Fruit fly (Drosophila melanogaster) whole organism, embryonic: ENCODE results near the gene RhoGAP19D.

ENCODE experiments used
- CG10543 ChIP-seq: fragments of 200-800 bp; sonication (Bioruptor generic); optimal IDR thresholded peaks from 3 replicates; lab custom pipeline; 2017; ENCODE audit warnings: missing biosample characterization, mild to moderate bottlenecking, missing genetic modification characterization, moderate library complexity
- CG10654 ChIP-seq: fragments of 200-800 bp; sonication (Bioruptor generic); optimal IDR thresholded peaks from 2 replicates; lab custom pipeline; 2016; ENCODE audit warnings: missing biosample characterization, missing genetic modification characterization
- CG10979 ChIP-seq: fragments of 200-800 bp; sonication (Bioruptor generic); optimal IDR thresholded peaks from 2 replicates; lab custom pipeline; 2018; ENCODE audit warnings: missing biosample characterization, mild to moderate bottlenecking, missing genetic modification characterization, moderate library complexity
- CG12236 ChIP-seq: fragments of 200-800 bp; sonication (Bioruptor generic); optimal IDR thresholded peaks from 2 replicates; lab custom pipeline; 2016; ENCODE audit warnings: missing biosample characterization, missing genetic modification characterization
- CG12391 ChIP-seq: fragments of 200-800 bp; sonication (Bioruptor generic); optimal IDR thresholded peaks from 3 replicates; lab custom pipeline; 2018; ENCODE audit warnings: missing biosample characterization, mild to moderate bottlenecking, missing genetic modification characterization, moderate library complexity
- CG12769 ChIP-seq: fragments of 200-800 bp; sonication (Bioruptor generic); optimal IDR thresholded peaks from 2 replicates; lab custom pipeline; 2019; ENCODE audit warnings: missing biosample characterization, mild to moderate bottlenecking, missing genetic modification characterization, moderate library complexity
- CG14860 ChIP-seq: fragments of 200-800 bp; sonication (Bioruptor generic); IDR thresholded peaks from 3 replicates; pipeline ENCODE4 v1.3.6; 2022; ENCODE audit warnings: missing biosample characterization, missing genetic modification characterization; ENCODE audit not compliant: partially characterized antibody
- CG17186 ChIP-seq: fragments of 200-800 bp; sonication (Bioruptor generic); optimal IDR thresholded peaks from 3 replicates; lab custom pipeline; 2017; ENCODE audit warnings: missing biosample characterization, missing genetic modification reagents, missing genetic modification characterization
- CG17912 ChIP-seq: fragments of 200-800 bp; sonication (Bioruptor generic); optimal IDR thresholded peaks from 2 replicates; lab custom pipeline; 2018; ENCODE audit warnings: missing biosample characterization, mild to moderate bottlenecking, missing genetic modification characterization
- CG6854 ChIP-seq: fragments of 200-800 bp; sonication (Bioruptor generic); optimal IDR thresholded peaks from 3 replicates; lab custom pipeline; 2017; ENCODE audit warnings: missing biosample characterization, mild to moderate bottlenecking, missing genetic modification characterization
- CG7357 ChIP-seq: fragments of 200-800 bp; sonication (Bioruptor generic); IDR thresholded peaks from 3 replicates; pipeline ENCODE4 v1.3.6; 2022; ENCODE audit warnings: missing biosample characterization, missing genetic modification characterization
- CG7372 ChIP-seq: fragments of 200-800 bp; sonication (Bioruptor generic); IDR thresholded peaks from 2 replicates; pipeline ENCODE4 v1.3.6; 2022; ENCODE audit warnings: missing biosample characterization, missing genetic modification characterization
- CG7963 ChIP-seq: fragments of 200-800 bp; sonication (Bioruptor generic); IDR thresholded peaks from 3 replicates; pipeline ENCODE4 v1.3.6; 2022; ENCODE audit warnings: missing biosample characterization, missing genetic modification characterization; ENCODE audit not compliant: partially characterized antibody
- CG9609 ChIP-seq: fragments of 200-800 bp; sonication (Bioruptor generic); optimal IDR thresholded peaks from 3 replicates; lab custom pipeline; 2016; ENCODE audit warnings: missing biosample characterization, missing genetic modification characterization
- CG9817 ChIP-seq: fragments of 200-800 bp; sonication (Bioruptor generic); optimal IDR thresholded peaks from 2 replicates; lab custom pipeline; 2018; ENCODE audit warnings: missing biosample characterization, mild to moderate bottlenecking, missing genetic modification characterization, moderate library complexity
- CHES-1-like ChIP-seq: fragments of 200-800 bp; sonication (Bioruptor generic); optimal IDR thresholded peaks from 2 replicates; lab custom pipeline; 2016; ENCODE audit warnings: missing biosample characterization, missing genetic modification characterization
- Camta ChIP-seq: fragments of 200-800 bp; sonication (Bioruptor generic); optimal IDR thresholded peaks from 2 replicates; lab custom pipeline; 2016; ENCODE audit warnings: missing biosample characterization, missing genetic modification characterization
- CkIIα-i1 ChIP-seq: fragments of 200-800 bp; sonication (Bioruptor generic); IDR thresholded peaks from 2 replicates; pipeline ENCODE4 v1.3.6; 2022; ENCODE audit warnings: missing biosample characterization, missing genetic modification characterization
- D19B ChIP-seq: fragments of 200-800 bp; sonication (Bioruptor generic); optimal IDR thresholded peaks from 2 replicates; lab custom pipeline; 2017; ENCODE audit warnings: missing biosample characterization, mild to moderate bottlenecking, missing genetic modification characterization
- Deaf1 ChIP-seq: fragments of 200-800 bp; optimal IDR thresholded peaks from 3 replicates; lab custom pipeline; 2019; ENCODE audit warnings: missing biosample characterization, mild to moderate bottlenecking, missing genetic modification characterization, moderate library complexity
- Dfd ChIP-seq, 2 experiments: fragments of >200 bp; optimal IDR thresholded peaks; 2 replicates each; lab custom pipeline; 2017; ENCODE audit warnings: missing biosample characterization in 2 of 2, missing genetic modification characterization in 2 of 2
- Ets97D ChIP-seq: fragments of 200-800 bp; sonication (Bioruptor generic); optimal IDR thresholded peaks from 3 replicates; lab custom pipeline; 2016; ENCODE audit warnings: missing biosample characterization, missing genetic modification characterization
- Hr78 ChIP-seq, 2 experiments: fragments of 200-800 bp in 1 of 2; fragments of >200 bp in 1 of 2; sonication (Bioruptor generic) in 1 of 2; optimal IDR thresholded peaks; 2 replicates each; lab custom pipeline; 2017 to 2019; ENCODE audit warnings: missing biosample characterization in 2 of 2, missing genetic modification characterization in 2 of 2, mild to moderate bottlenecking in 1 of 2, moderate library complexity in 1 of 2
- Hsf ChIP-seq: fragments of 200-800 bp; sonication (Bioruptor generic); optimal IDR thresholded peaks from 3 replicates; lab custom pipeline; 2016; ENCODE audit warnings: missing biosample characterization, missing genetic modification characterization
- Oli ChIP-seq: fragments of 200-800 bp; sonication (Bioruptor generic); optimal IDR thresholded peaks from 2 replicates; lab custom pipeline; 2018; ENCODE audit warnings: missing biosample characterization, mild to moderate bottlenecking, missing genetic modification characterization, moderate library complexity
- Poxn ChIP-seq: fragments of 200-800 bp; sonication (Bioruptor generic); IDR thresholded peaks from 2 replicates; pipeline ENCODE4 v1.3.6; 2022; ENCODE audit warnings: missing biosample characterization, missing genetic modification characterization
- Rx ChIP-seq: fragments of 200-800 bp; sonication (Bioruptor generic); IDR thresholded peaks from 2 replicates; pipeline ENCODE4 v1.3.6; 2022; ENCODE audit warnings: missing biosample characterization, missing genetic modification characterization
- Sry-δ ChIP-seq: fragments of 200-800 bp; sonication (Bioruptor generic); optimal IDR thresholded peaks from 2 replicates; lab custom pipeline; 2016; ENCODE audit warnings: missing biosample characterization, missing genetic modification characterization
- Taf1 ChIP-seq: fragments of 200-800 bp; sonication (Bioruptor generic); IDR thresholded peaks from 2 replicates; pipeline ENCODE4 v1.3.6; 2022; ENCODE audit warnings: missing biosample characterization, missing genetic modification characterization
- Tbp ChIP-seq: fragments of >200 bp; optimal IDR thresholded peaks from 2 replicates; lab custom pipeline; 2018; ENCODE audit warnings: missing biosample characterization, missing genetic modification characterization
- ato ChIP-seq: fragments of 200-800 bp; sonication (Bioruptor generic); IDR thresholded peaks from 2 replicates; pipeline ENCODE4 v1.3.6; 2022; ENCODE audit warnings: missing biosample characterization, missing genetic modification characterization; ENCODE audit not compliant: partially characterized antibody
- bab2 ChIP-seq: fragments of 200-800 bp; sonication (Bioruptor generic); optimal IDR thresholded peaks from 2 replicates; lab custom pipeline; 2016; ENCODE audit warnings: missing biosample characterization, missing genetic modification characterization
- bbx ChIP-seq: fragments of 200-800 bp; sonication (Bioruptor generic); IDR thresholded peaks from 2 replicates; pipeline ENCODE4 v1.3.6; 2022; ENCODE audit warnings: missing biosample characterization, missing genetic modification characterization; ENCODE audit not compliant: partially characterized antibody
- cad ChIP-seq: fragments of >200 bp; optimal IDR thresholded peaks from 2 replicates; lab custom pipeline; 2017; ENCODE audit warnings: missing biosample characterization, missing genetic modification characterization
- chn ChIP-seq: fragments of 200-800 bp; sonication (Bioruptor generic); optimal IDR thresholded peaks from 2 replicates; lab custom pipeline; 2016; ENCODE audit warnings: missing biosample characterization, missing genetic modification characterization
- ci ChIP-seq: fragments of 200-800 bp; sonication (Bioruptor generic); IDR thresholded peaks from 3 replicates; pipeline ENCODE4 v1.3.6; 2022; ENCODE audit warnings: missing biosample characterization, missing genetic modification characterization
- crol ChIP-seq: fragments of 200-800 bp; sonication (Bioruptor generic); IDR thresholded peaks from 2 replicates; pipeline ENCODE4 v1.3.6; 2022; ENCODE audit warnings: missing biosample characterization, missing genetic modification characterization
- dati ChIP-seq: fragments of 200-800 bp; sonication (Bioruptor generic); IDR thresholded peaks from 2 replicates; pipeline ENCODE4 v1.3.6; 2022; ENCODE audit warnings: missing biosample characterization, missing genetic modification characterization
- ems ChIP-seq: fragments of 200-800 bp; sonication (Bioruptor generic); optimal IDR thresholded peaks from 3 replicates; lab custom pipeline; 2016; ENCODE audit warnings: missing biosample characterization, missing genetic modification characterization
- ftz-f1 ChIP-seq: fragments of 200-800 bp; sonication (Bioruptor generic); optimal IDR thresholded peaks from 2 replicates; lab custom pipeline; 2016; ENCODE audit warnings: missing biosample characterization, missing genetic modification characterization
- fu2 ChIP-seq: fragments of 200-800 bp; sonication (Bioruptor generic); optimal IDR thresholded peaks from 2 replicates; lab custom pipeline; 2016; ENCODE audit warnings: missing biosample characterization, missing genetic modification characterization
- hkb ChIP-seq, 2 experiments: fragments of 200-800 bp in 1 of 2; fragments of >200 bp in 1 of 2; sonication (Bioruptor generic) in 1 of 2; IDR thresholded peaks in 1 of 2; optimal IDR thresholded peaks in 1 of 2; 2 replicates each; pipeline versions ENCODE4 v1.3.6 to Lab custom; 2017 to 2022; ENCODE audit warnings: missing biosample characterization in 1 of 2, missing genetic modification characterization in 1 of 2
- inv ChIP-seq: fragments of 200-800 bp; sonication (Bioruptor generic); IDR thresholded peaks from 2 replicates; pipeline ENCODE4 v1.3.6; 2022; ENCODE audit warnings: missing biosample characterization, missing genetic modification characterization; ENCODE audit not compliant: partially characterized antibody
- lilli ChIP-seq: fragments of 200-800 bp; sonication (Bioruptor generic); optimal IDR thresholded peaks from 3 replicates; lab custom pipeline; 2016; ENCODE audit warnings: missing biosample characterization, missing genetic modification characterization
- maf-S ChIP-seq: fragments of 200-800 bp; sonication (Bioruptor generic); optimal IDR thresholded peaks from 2 replicates; lab custom pipeline; 2016; ENCODE audit warnings: missing biosample characterization, missing genetic modification characterization
- otp ChIP-seq: fragments of 200-800 bp; sonication (Bioruptor generic); IDR thresholded peaks from 3 replicates; pipeline ENCODE4, ENCODE4 v1.3.6; 2022; ENCODE audit warnings: missing biosample characterization, missing genetic modification characterization
- pzg ChIP-seq: fragments of 200-800 bp; sonication (Bioruptor generic); optimal IDR thresholded peaks from 3 replicates; lab custom pipeline; 2018; ENCODE audit warnings: missing biosample characterization, mild to moderate bottlenecking, missing genetic modification characterization, moderate library complexity
- row ChIP-seq: fragments of 200-800 bp; sonication (Bioruptor generic); IDR thresholded peaks from 3 replicates; pipeline ENCODE4 v1.3.6; 2022; ENCODE audit warnings: missing biosample characterization, missing genetic modification characterization
- slbo ChIP-seq: fragments of 200-800 bp; sonication (Bioruptor generic); IDR thresholded peaks from 2 replicates; pipeline ENCODE4 v1.3.6; 2022; ENCODE audit warnings: missing biosample characterization, missing genetic modification characterization
- zen2 ChIP-seq: fragments of 200-800 bp; sonication (Bioruptor generic); IDR thresholded peaks from 3 replicates; pipeline ENCODE4 v1.3.6; 2022; ENCODE audit warnings: missing biosample characterization, missing genetic modification characterization; ENCODE audit not compliant: partially characterized antibody
- zfh1 ChIP-seq: fragments of 200-800 bp; sonication (Bioruptor generic); IDR thresholded peaks from 3 replicates; pipeline ENCODE4 v1.3.6; 2022; ENCODE audit warnings: missing biosample characterization, missing genetic modification characterization

RhoGAP19D gene

dm6 chrX:20510540-20510939 lies at the start of gene RhoGAP19D (continued):
- TF ChIP-seq pzg (GFP tag; lab: Kevin White, UChicago) (peak; percentile 96), CG12391 (tag; lab: Kevin White, UChicago) (peak; percentile 48), CG10979 (tag; lab: Kevin White, UChicago) (no peak), CG10543 (peak; percentile 42), CG9817 (tag; lab: Kevin White, UChicago) (peak; percentile 60), dati (no peak), CG7357 (GFP tag; lab: Robert Waterston, UW) (no peak), bab2 (GFP tag; lab: Kevin White, UChicago) (peak; percentile 42), CG12769 (tag; lab: Kevin White, UChicago) (peak; percentile 69), CG12236 (GFP tag; lab: Kevin White, UChicago) (no peak), ftz-f1 (GFP tag; lab: Kevin White, UChicago) (peak; percentile 16), Rx (GFP tag; lab: Robert Waterston, UW) (peak; percentile 53), zen2 (GFP tag; lab: Robert Waterston, UW) (peak; percentile 93), CG14860 (peak; percentile 83), CG10654 (GFP tag; lab: Kevin White, UChicago) (peak; percentile 29), ci (GFP tag; lab: Robert Waterston, UW) (peak; percentile 76; the same call in 2 of the 3 replicates), D19B (GFP tag; lab: Kevin White, UChicago) (no peak), lilli (peak; percentile 73), bbx (GFP tag; lab: Robert Waterston, UW) (peak; percentile 98), ato (GFP tag; lab: Robert Waterston, UW) (peak; percentile 92), ems (GFP tag; lab: Kevin White, UChicago) (peak; percentile 51), inv (GFP tag; lab: Robert Waterston, UW) (peak; percentile 92), Hr78 (GFP tag; optimal IDR thresholded peaks at IDR 0.05; lab: Kevin White, UChicago) (no peak), CG9609 (GFP tag; lab: Kevin White, UChicago) (peak; percentile 67), Taf1 (GFP tag; lab: Robert Waterston, UW) (no peak), maf-S (GFP tag; lab: Kevin White, UChicago) (peak; percentile 37), Hsf (GFP tag; lab: Kevin White, UChicago) (peak; percentile 60), CG17186 (peak; percentile 25), CG17912 (GFP tag; lab: Kevin White, UChicago) (no peak), row (GFP tag; lab: Robert Waterston, UW) (peak; percentile 82), Oli (tag; lab: Kevin White, UChicago) (no peak), crol (GFP tag; lab: Robert Waterston, UW) (0 out of 2 replicates have a peak, but pooled peaks have one; percentile 10), CG7372 (GFP tag; lab: Robert Waterston, UW) (no peak), cad (GFP tag; lab: Kevin White, UChicago) (no peak), fu2 (GFP tag; lab: Kevin White, UChicago) (peak; percentile 32), CHES-1-like (GFP tag; lab: Kevin White, UChicago) (peak; percentile 67), Poxn (GFP tag; lab: Robert Waterston, UW) (no peak), CG6854 (GFP tag; lab: Kevin White, UChicago) (no peak), CG7963 (GFP tag; lab: Robert Waterston, UW) (peak; percentile 93), Tbp (GFP tag; lab: Kevin White, UChicago) (no peak), Dfd (GFP tag; optimal IDR thresholded peaks at IDR 0.05; lab: Kevin White, UChicago) (no peak), zfh1 (GFP tag; lab: Robert Waterston, UW) (peak; percentile 58; the same call in 2 of the 3 replicates), Camta (GFP tag; lab: Kevin White, UChicago) (no peak), CkIIα-i1 (GFP tag; lab: Robert Waterston, UW) (no peak), Sry-δ (GFP tag; lab: Kevin White, UChicago) (peak; percentile 97), Ets97D (GFP tag; lab: Kevin White, UChicago) (peak; percentile 86), slbo (GFP tag; lab: Robert Waterston, UW) (peak; percentile 89), chn (GFP tag; lab: Kevin White, UChicago) (peak; percentile 68), hkb (optimal IDR thresholded peaks at IDR 0.05; lab: Kevin White, UChicago) (no peak), hkb (GFP tag; IDR thresholded peaks at IDR 0.05; lab: Robert Waterston, UW) (no peak), Deaf1 (peak; percentile 7), otp (GFP tag; lab: Robert Waterston, UW) (0 out of 3 replicates have a peak, but pooled peaks have one; percentile 35)
